Worm (Caenorhabditis elegans) whole organism, late embryonic: ENCODE results near the gene srsx-11.

Source experiments
- Y22D7AL.16 ChIP-seq: sonication (generic microtip); optimal IDR thresholded peaks from 2 replicates; lab custom pipeline; 2016; ENCODE audit warnings: missing genetic modification characterization, missing compliant biosample characterization
- pqm-1 ChIP-seq: sonication (generic microtip); optimal IDR thresholded peaks from 2 replicates; lab custom pipeline; 2016; ENCODE audit warnings: missing genetic modification characterization, missing compliant biosample characterization
- tbx-2 ChIP-seq: sonication (generic microtip); optimal IDR thresholded peaks from 2 replicates; lab custom pipeline; 2016; ENCODE audit warnings: missing genetic modification characterization, missing compliant biosample characterization
- unc-86 ChIP-seq: sonication (generic microtip); optimal IDR thresholded peaks from 2 replicates; lab custom pipeline; 2016; ENCODE audit warnings: missing genetic modification characterization, missing compliant biosample characterization

ce11 chrV:4948635-4949034 lies 30.3 kb downstream of the srsx-11 start, which contains the start of gene str-209:
- TF ChIP-seq Y22D7AL.16 (tag; lab: Kevin White, UChicago) (no peak), pqm-1 (tag; lab: Kevin White, UChicago) (no peak), tbx-2 (tag; lab: Kevin White, UChicago) (no peak), unc-86 (tag; lab: Kevin White, UChicago) (no peak)
